Worm (Caenorhabditis elegans): ENCODE results near the gene W10G11.1.

DNA sequence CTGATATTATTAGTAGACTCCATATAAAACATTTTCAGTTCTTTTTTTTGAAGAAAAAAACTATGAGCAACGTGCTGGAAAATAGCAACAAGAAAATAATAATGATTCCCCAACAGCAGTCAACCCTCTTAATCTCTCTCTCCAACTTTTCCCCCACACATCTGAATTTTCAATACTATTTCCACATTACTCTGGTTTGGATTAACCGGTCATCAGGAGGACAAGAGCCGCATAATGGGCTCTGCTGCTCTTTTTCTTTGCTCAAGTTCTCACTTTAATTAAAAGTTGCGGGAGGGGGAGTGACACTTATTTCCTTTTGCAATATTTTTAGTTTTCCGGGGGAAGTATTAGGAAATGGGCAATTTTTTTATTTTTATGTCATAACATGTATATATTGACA lies 33.0 kb downstream of the W10G11.1 start:
- TF ChIP-seq ceh-9 (tag; optimal IDR thresholded peaks at IDR 0.05) (no peak), nhr-12 (tag; optimal IDR thresholded peaks at IDR 0.05) (no peak), aly-2 (tag; optimal IDR thresholded peaks at IDR 0.05) (no peak), egl-27 (tag; optimal IDR thresholded peaks at IDR 0.05) (no peak), nhr-77 (tag; optimal IDR thresholded peaks at IDR 0.05) (no peak), unc-62 (GFP tag; optimal IDR thresholded peaks at IDR 0.05) (no peak), elt-2 (tag; optimal IDR thresholded peaks at IDR 0.05) (no peak), nhr-11 (tag; optimal IDR thresholded peaks at IDR 0.05) (no peak), lin-15B (tag; optimal IDR thresholded peaks at IDR 0.05) (no peak), ceh-16 (tag; optimal IDR thresholded peaks at IDR 0.05) (no peak), ztf-11 (tag; optimal IDR thresholded peaks at IDR 0.05) (no peak), ama-1 (optimal IDR thresholded peaks at IDR 0.05) (no peak), unc-39 (tag; optimal IDR thresholded peaks at IDR 0.05) (no peak)
